3 worm cellular contexts compared by ENCODE assay signal in genomic region chrII:3518961-3519544, ce11.
TF ChIP-seq lines count a peak whose summit lies in the region.

clec-126 (plus strand) TSS chrII:3519494.

TF ChIP-seq in whole organism, L1 larva, 84 proteins besides CTCF, POLR2A, EP300 and RAD21 (continued from another document and continues in another):
- TF ChIP-seq unc-86 (tag; optimal IDR thresholded peaks at IDR 0.05; lab: Kevin White, UChicago) (peak; percentile 48), pax-3 (tag; optimal IDR thresholded peaks at IDR 0.05; lab: Kevin White, UChicago) (no peak), fos-1 (tag; optimal IDR thresholded peaks at IDR 0.05; lab: Kevin White, UChicago) (peak; percentile 53), elt-2 (tag; optimal IDR thresholded peaks at IDR 0.05; lab: Kevin White, UChicago) (peak; percentile 65), irx-1 (tag; optimal IDR thresholded peaks at IDR 0.05; lab: Kevin White, UChicago) (peak; percentile 43), nhr-12 (tag; optimal IDR thresholded peaks at IDR 0.05; lab: Kevin White, UChicago) (no peak), mep-1 (tag; optimal IDR thresholded peaks at IDR 0.05; lab: Kevin White, UChicago) (peak; percentile 71), ceh-88 (GFP tag; IDR thresholded peaks at IDR 0.05; lab: Robert Waterston, UW) (0 out of 2 replicates have a peak, but pooled peaks have one; percentile 33), tbx-2 (tag; optimal IDR thresholded peaks at IDR 0.05; lab: Kevin White, UChicago) (peak; percentile 65), swsn-7 (tag; optimal IDR thresholded peaks at IDR 0.05; lab: Kevin White, UChicago) (peak; percentile 65), dsc-1 (tag; optimal IDR thresholded peaks at IDR 0.05; lab: Kevin White, UChicago) (peak; percentile 62), nhr-84 (tag; optimal IDR thresholded peaks at IDR 0.05; lab: Kevin White, UChicago) (no peak), nhr-47 (tag; optimal IDR thresholded peaks at IDR 0.05; lab: Kevin White, UChicago) (peak; percentile 83), mab-9 (GFP tag; IDR thresholded peaks at IDR 0.05; lab: Robert Waterston, UW) (no peak), alr-1 (tag; optimal IDR thresholded peaks at IDR 0.05; lab: Kevin White, UChicago; ENCODE audit: borderline replicate concordance) (no peak), egl-27 (tag; optimal IDR thresholded peaks at IDR 0.05; lab: Kevin White, UChicago) (peak in 1 of 2 experiments; percentile 35), mef-2 (tag; optimal IDR thresholded peaks at IDR 0.05; lab: Kevin White, UChicago) (peak; percentile 15), lin-39 (tag; optimal IDR thresholded peaks at IDR 0.05; lab: Kevin White, UChicago) (no peak), ceh-63 (GFP tag; optimal IDR thresholded peaks at IDR 0.05; lab: Kevin White, UChicago) (no peak), snpc-4 (tag; optimal IDR thresholded peaks at IDR 0.05; lab: Kevin White, UChicago) (no peak), lin-35 (GFP tag; optimal IDR thresholded peaks at IDR 0.05; lab: Kevin White, UChicago) (peak; percentile 30 to 76), nhr-71 (tag; optimal IDR thresholded peaks at IDR 0.05; lab: Kevin White, UChicago) (peak; percentile 81), nhr-76 (tag; optimal IDR thresholded peaks at IDR 0.05; lab: Kevin White, UChicago) (no peak), dpl-1 (GFP tag; optimal IDR thresholded peaks at IDR 0.05; lab: Kevin White, UChicago) (peak in 2 of 3 experiments; percentile 46 to 49), fkh-10 (GFP tag; optimal IDR thresholded peaks at IDR 0.05; lab: Kevin White, UChicago) (peak; percentile 10), rnt-1 (tag; optimal IDR thresholded peaks at IDR 0.05; lab: Kevin White, UChicago) (peak; percentile 66), grh-1 (GFP tag; IDR thresholded peaks at IDR 0.05; lab: Robert Waterston, UW) (peak; percentile 7; the same call in 1 of the 2 replicates), lin-15B (tag; optimal IDR thresholded peaks at IDR 0.05; lab: Kevin White, UChicago) (peak; percentile 24), lin-14 (GFP tag; optimal IDR thresholded peaks at IDR 0.05; lab: Kevin White, UChicago) (peak; percentile 76), zip-4 (GFP tag; optimal IDR thresholded peaks at IDR 0.05; lab: Kevin White, UChicago) (no peak), unc-62 (GFP tag; optimal IDR thresholded peaks at IDR 0.05; lab: Kevin White, UChicago) (no peak), nhr-20 (tag; optimal IDR thresholded peaks at IDR 0.05; lab: Kevin White, UChicago) (peak; percentile 75), mdl-1 (tag; optimal IDR thresholded peaks at IDR 0.05; lab: Kevin White, UChicago) (peak in 1 of 2 experiments; percentile 50), lin-13 (GFP tag; optimal IDR thresholded peaks at IDR 0.05; lab: Kevin White, UChicago) (peak; percentile 79), Y116A8C.19 (tag; optimal IDR thresholded peaks at IDR 0.05; lab: Kevin White, UChicago; ENCODE audit: borderline replicate concordance) (no peak), vab-15 (tag; optimal IDR thresholded peaks at IDR 0.05; lab: Kevin White, UChicago) (no peak), ztf-11 (tag; optimal IDR thresholded peaks at IDR 0.05; lab: Kevin White, UChicago) (peak in 1 of 2 experiments; percentile 52), C04F5.9 (tag; optimal IDR thresholded peaks at IDR 0.05; lab: Kevin White, UChicago) (peak; percentile 29), fkh-4 (tag; optimal IDR thresholded peaks at IDR 0.05; lab: Kevin White, UChicago; ENCODE audit: borderline replicate concordance) (no peak), pqm-1 (tag; optimal IDR thresholded peaks at IDR 0.05; lab: Kevin White, UChicago) (no peak), ztf-4 (tag; optimal IDR thresholded peaks at IDR 0.05; lab: Kevin White, UChicago) (peak; percentile 64), sup-37 (GFP tag; optimal IDR thresholded peaks at IDR 0.05; lab: Kevin White, UChicago) (no peak), unc-30 (tag; optimal IDR thresholded peaks at IDR 0.05; lab: Kevin White, UChicago) (no peak)

TF ChIP-seq in whole organism, L3 larva, 47 proteins besides CTCF, POLR2A, EP300 and RAD21 (continued from another document):
- TF ChIP-seq eor-1 (tag; optimal IDR thresholded peaks at IDR 0.05; lab: Kevin White, UChicago) (no peak), ceh-9 (tag; optimal IDR thresholded peaks at IDR 0.05; lab: Kevin White, UChicago) (no peak), nhr-77 (tag; optimal IDR thresholded peaks at IDR 0.05; lab: Kevin White, UChicago) (no peak), elt-1 (tag; optimal IDR thresholded peaks at IDR 0.05; lab: Kevin White, UChicago) (no peak), nhr-25 (tag; optimal IDR thresholded peaks at IDR 0.05; lab: Kevin White, UChicago) (peak; percentile 76), mml-1 (tag; optimal IDR thresholded peaks at IDR 0.05; lab: Kevin White, UChicago) (no peak), hmg-11 (tag; optimal IDR thresholded peaks at IDR 0.05; lab: Kevin White, UChicago) (peak; percentile 71), nhr-43 (tag; optimal IDR thresholded peaks at IDR 0.05; lab: Kevin White, UChicago; ENCODE audit: poor library complexity, severe bottlenecking) (peak; percentile 39), ama-1 (optimal IDR thresholded peaks at IDR 0.05; lab: Kevin White, UChicago) (peak; percentile 55), elt-3 (tag; optimal IDR thresholded peaks at IDR 0.05; lab: Kevin White, UChicago) (peak in 1 of 3 experiments; percentile 10), mdl-1 (tag; optimal IDR thresholded peaks at IDR 0.05; lab: Kevin White, UChicago) (no peak), unc-62 (GFP tag; optimal IDR thresholded peaks at IDR 0.05; lab: Kevin White, UChicago) (no peak), pqm-1 (tag; optimal IDR thresholded peaks at IDR 0.05; lab: Kevin White, UChicago) (peak; percentile 21), ceh-28 (tag; optimal IDR thresholded peaks at IDR 0.05; lab: Kevin White, UChicago) (peak; percentile 18), egl-5 (tag; optimal IDR thresholded peaks at IDR 0.05; lab: Kevin White, UChicago) (peak; percentile 70), snpc-4 (tag; optimal IDR thresholded peaks at IDR 0.05; lab: Kevin White, UChicago) (peak; percentile 29), nhr-28 (tag; optimal IDR thresholded peaks at IDR 0.05; lab: Kevin White, UChicago) (no peak), ceh-16 (tag; optimal IDR thresholded peaks at IDR 0.05; lab: Kevin White, UChicago) (peak; percentile 61), ZK546.5 (tag; optimal IDR thresholded peaks at IDR 0.05; lab: Kevin White, UChicago) (no peak), lin-15B (tag; optimal IDR thresholded peaks at IDR 0.05; lab: Kevin White, UChicago) (peak; percentile 51), tbx-2 (tag; optimal IDR thresholded peaks at IDR 0.05; lab: Kevin White, UChicago) (peak; percentile 69), pha-4 (tag; optimal IDR thresholded peaks at IDR 0.05; lab: Kevin White, UChicago) (peak; percentile 59), jun-1 (tag; optimal IDR thresholded peaks at IDR 0.05; lab: Kevin White, UChicago) (peak; percentile 58), nhr-11 (tag; optimal IDR thresholded peaks at IDR 0.05; lab: Kevin White, UChicago) (no peak), nfya-1 (tag; optimal IDR thresholded peaks at IDR 0.05; lab: Kevin White, UChicago; ENCODE audit: insufficient read depth) (peak; percentile 87), elt-2 (tag; optimal IDR thresholded peaks at IDR 0.05; lab: Kevin White, UChicago) (peak; percentile 78), nhr-67 (tag; optimal IDR thresholded peaks at IDR 0.05; lab: Kevin White, UChicago) (no peak)

TF ChIP-seq in whole organism, young adult, 124 proteins besides CTCF, POLR2A, EP300 and RAD21 (continued from another document and continues in another):
- TF ChIP-seq nhr-179 (tag; optimal IDR thresholded peaks at IDR 0.05; lab: Kevin White, UChicago) (peak; percentile 53), nfya-2 (GFP tag; IDR thresholded peaks at IDR 0.05; lab: Robert Waterston, UW) (no peak), ceh-79 (tag; optimal IDR thresholded peaks at IDR 0.05; lab: Kevin White, UChicago) (peak; percentile 49), Y53F4B.3 (GFP tag; IDR thresholded peaks at IDR 0.05; lab: Robert Waterston, UW) (no peak), nhr-27 (tag; optimal IDR thresholded peaks at IDR 0.05; lab: Kevin White, UChicago) (no peak), chd-7 (tag; optimal IDR thresholded peaks at IDR 0.05; lab: Kevin White, UChicago) (peak; percentile 59), rpc-1 (optimal IDR thresholded peaks at IDR 0.05; lab: Kevin White, UChicago) (peak; percentile 88), rpc-1 (tag; optimal IDR thresholded peaks at IDR 0.05; lab: Kevin White, UChicago) (peak; percentile 89), B0336.3 (GFP tag; IDR thresholded peaks at IDR 0.05; lab: Robert Waterston, UW) (peak; percentile 91), lsy-27 (tag; optimal IDR thresholded peaks at IDR 0.05; lab: Kevin White, UChicago; ENCODE audit: borderline replicate concordance, insufficient read depth) (peak; percentile 87), ztf-18 (tag; optimal IDR thresholded peaks at IDR 0.05; lab: Kevin White, UChicago) (peak; percentile 77), lin-54 (GFP tag; optimal IDR thresholded peaks at IDR 0.05; lab: Kevin White, UChicago) (peak; percentile 75), rcor-1 (GFP tag; IDR thresholded peaks at IDR 0.05; lab: Robert Waterston, UW) (peak; percentile 59; the same call in 1 of the 2 replicates), madf-6 (GFP tag; IDR thresholded peaks at IDR 0.05; lab: Robert Waterston, UW) (peak; percentile 71), ztf-3 (GFP tag; optimal IDR thresholded peaks at IDR 0.05; lab: Kevin White, UChicago) (no peak), pbrm-1 (GFP tag; IDR thresholded peaks at IDR 0.05; lab: Robert Waterston, UW) (peak; percentile 79), hrde-1 (tag; optimal IDR thresholded peaks at IDR 0.05; lab: Kevin White, UChicago; ENCODE audit: borderline replicate concordance) (peak; percentile 56), somi-1 (GFP tag; optimal IDR thresholded peaks at IDR 0.05; lab: Kevin White, UChicago) (peak; percentile 77), mxl-1 (tag; optimal IDR thresholded peaks at IDR 0.05; lab: Kevin White, UChicago) (peak; percentile 78), ceh-27 (GFP tag; optimal IDR thresholded peaks at IDR 0.05; lab: Kevin White, UChicago) (peak; percentile 45), gei-17 (GFP tag; optimal IDR thresholded peaks at IDR 0.05; lab: Kevin White, UChicago) (peak; percentile 73), egl-44 (GFP tag; IDR thresholded peaks at IDR 0.05; lab: Robert Waterston, UW) (peak; percentile 73), attf-6 (GFP tag; IDR thresholded peaks at IDR 0.05; lab: Robert Waterston, UW) (no peak), ceh-91 (GFP tag; IDR thresholded peaks at IDR 0.05; lab: Robert Waterston, UW) (0 out of 2 replicates have a peak, but pooled peaks have one; percentile 29), pha-4 (tag; optimal IDR thresholded peaks at IDR 0.05; lab: Kevin White, UChicago) (peak; percentile 11), zfh-2 (GFP tag; conservative IDR thresholded peaks at IDR 0.05; lab: Robert Waterston, UW) (peak; percentile 50; the same call in 1 of the 2 replicates), F22D6.2 (tag; optimal IDR thresholded peaks at IDR 0.05; lab: Kevin White, UChicago) (peak; percentile 72), ets-4 (GFP tag; optimal IDR thresholded peaks at IDR 0.05; lab: Kevin White, UChicago) (peak; percentile 12), him-1 (tag; optimal IDR thresholded peaks at IDR 0.05; lab: Kevin White, UChicago) (peak; percentile 87), C06A6.2 (GFP tag; conservative IDR thresholded peaks at IDR 0.05; lab: Robert Waterston, UW) (peak; percentile 50; the same call in 1 of the 2 replicates), lin-26 (GFP tag; IDR thresholded peaks at IDR 0.05; lab: Robert Waterston, UW) (peak; percentile 87), F57C9.4 (tag; optimal IDR thresholded peaks at IDR 0.05; lab: Kevin White, UChicago) (no peak), snpc-3.4 (tag; optimal IDR thresholded peaks at IDR 0.05; lab: Kevin White, UChicago) (peak; percentile 62), fkh-3 (tag; optimal IDR thresholded peaks at IDR 0.05; lab: Kevin White, UChicago) (peak; percentile 42), tbp1 (GFP tag; optimal IDR thresholded peaks at IDR 0.05; lab: Kevin White, UChicago) (peak; percentile 92), F49E8.2 (tag; optimal IDR thresholded peaks at IDR 0.05; lab: Kevin White, UChicago; ENCODE audit: insufficient read depth) (no peak), egrh-3 (GFP tag; IDR thresholded peaks at IDR 0.05; lab: Robert Waterston, UW) (peak; percentile 54), tlf-1 (GFP tag; optimal IDR thresholded peaks at IDR 0.05; lab: Kevin White, UChicago) (peak; percentile 77), rec-8 (tag; optimal IDR thresholded peaks at IDR 0.05; lab: Kevin White, UChicago) (peak; percentile 66 to 75), dox-1 (GFP tag; IDR thresholded peaks at IDR 0.05; lab: Robert Waterston, UW) (peak; percentile 89), aptf-3 (GFP tag; IDR thresholded peaks at IDR 0.05; lab: Robert Waterston, UW) (no peak), egl-18 (GFP tag; IDR thresholded peaks at IDR 0.05; lab: Robert Waterston, UW) (no peak), ztf-26 (tag; optimal IDR thresholded peaks at IDR 0.05; lab: Kevin White, UChicago) (peak; percentile 93), cebp-2 (GFP tag; IDR thresholded peaks at IDR 0.05; lab: Robert Waterston, UW) (no peak), nfya-1 (tag; optimal IDR thresholded peaks at IDR 0.05; lab: Kevin White, UChicago; ENCODE audit: borderline replicate concordance, insufficient read depth) (no peak), nhr-90 (tag; optimal IDR thresholded peaks at IDR 0.05; lab: Kevin White, UChicago) (peak; percentile 96), T26A5.8 (tag; optimal IDR thresholded peaks at IDR 0.05; lab: Kevin White, UChicago) (no peak), D2030.7 (GFP tag; IDR thresholded peaks at IDR 0.05; lab: Robert Waterston, UW) (peak; percentile 89), ceh-58 (GFP tag; IDR thresholded peaks at IDR 0.05; lab: Robert Waterston, UW) (no peak), F33H1.4 (GFP tag; IDR thresholded peaks at IDR 0.05; lab: Robert Waterston, UW) (peak; percentile 42), hlh-12 (tag; optimal IDR thresholded peaks at IDR 0.05; lab: Kevin White, UChicago) (peak; percentile 29), lin-40 (tag; optimal IDR thresholded peaks at IDR 0.05; lab: Kevin White, UChicago) (peak; percentile 94), tbx-9 (tag; optimal IDR thresholded peaks at IDR 0.05; lab: Kevin White, UChicago; ENCODE audit: borderline replicate concordance) (no peak), Y79H2A.3 (GFP tag; conservative IDR thresholded peaks at IDR 0.05; lab: Robert Waterston, UW) (no peak), C17E4.6 (GFP tag; IDR thresholded peaks at IDR 0.05; lab: Robert Waterston, UW) (0 out of 2 replicates have a peak, but pooled peaks have one; percentile 16), ccch-3 (GFP tag; optimal IDR thresholded peaks at IDR 0.05; lab: Kevin White, UChicago) (peak; percentile 50), hmg-20 (GFP tag; IDR thresholded peaks at IDR 0.05; lab: Robert Waterston, UW) (0 out of 2 replicates have a peak, but pooled peaks have one; percentile 47), hsf-1 (GFP tag; IDR thresholded peaks at IDR 0.05; lab: Robert Waterston, UW) (0 out of 2 replicates have a peak, but pooled peaks have one; percentile 33), die-1 (tag; optimal IDR thresholded peaks at IDR 0.05; lab: Kevin White, UChicago) (peak; percentile 87), B0261.1 (tag; optimal IDR thresholded peaks at IDR 0.05; lab: Kevin White, UChicago) (peak; percentile 97), F23B12.7 (tag; optimal IDR thresholded peaks at IDR 0.05; lab: Kevin White, UChicago; ENCODE audit: insufficient read depth) (peak; percentile 76), xnd-1 (tag; optimal IDR thresholded peaks at IDR 0.05; lab: Kevin White, UChicago) (peak; percentile 26), lir-1 (GFP tag; conservative IDR thresholded peaks at IDR 0.05; lab: Robert Waterston, UW) (0 out of 2 replicates have a peak, but pooled peaks have one; percentile 49), ztf-28 (GFP tag; IDR thresholded peaks at IDR 0.05; lab: Robert Waterston, UW) (0 out of 2 replicates have a peak, but pooled peaks have one; percentile 57), sdz-38 (tag; optimal IDR thresholded peaks at IDR 0.05; lab: Kevin White, UChicago) (no peak), F52B5.7 (tag; optimal IDR thresholded peaks at IDR 0.05; lab: Kevin White, UChicago) (peak; percentile 51), bed-1 (GFP tag; IDR thresholded peaks at IDR 0.05; lab: Robert Waterston, UW) (no peak), ztf-25 (GFP tag; IDR thresholded peaks at IDR 0.05; lab: Robert Waterston, UW) (no peak)
